Worm (Caenorhabditis elegans) whole organism, young adult: ENCODE results near the gene vha-14.

Experiments used
- D2030.7 ChIP-seq: fragments of 200-800 bp; sonication (Bioruptor generic); IDR thresholded peaks from 2 replicates; pipeline ENCODE4 v1.3.6; 2022; ENCODE audit warnings: missing genetic modification reagents, missing genetic modification characterization, missing compliant biosample characterization
- F10E7.11 ChIP-seq: sonication (generic microtip); optimal IDR thresholded peaks from 2 replicates; lab custom pipeline; 2017; ENCODE audit warnings: mild to moderate bottlenecking, missing genetic modification characterization, moderate library complexity, missing compliant biosample characterization
- F23B12.7 ChIP-seq: sonication (generic microtip); optimal IDR thresholded peaks from 2 replicates; lab custom pipeline; 2017; ENCODE audit warnings: missing genetic modification characterization, mild to moderate bottlenecking, missing compliant biosample characterization, antibody characterized with exemption, moderate library complexity; ENCODE audit not compliant: insufficient read depth
- F37B4.10 ChIP-seq: fragments of 200-800 bp; sonication (Bioruptor generic); IDR thresholded peaks from 2 replicates; pipeline ENCODE4 v1.3.6; 2022; ENCODE audit warnings: missing genetic modification characterization, missing compliant biosample characterization
- F49E8.2 ChIP-seq: sonication (generic microtip); optimal IDR thresholded peaks from 3 replicates; lab custom pipeline; 2017; ENCODE audit warnings: missing genetic modification characterization, mild to moderate bottlenecking, missing compliant biosample characterization, antibody characterized with exemption, moderate library complexity; ENCODE audit not compliant: insufficient read depth
- F52B5.7 ChIP-seq: sonication (generic microtip); optimal IDR thresholded peaks from 2 replicates; lab custom pipeline; 2016; ENCODE audit warnings: mild to moderate bottlenecking, missing genetic modification characterization, missing compliant biosample characterization
- T26A5.8 ChIP-seq: sonication (generic microtip); optimal IDR thresholded peaks from 2 replicates; lab custom pipeline; 2016; ENCODE audit warnings: missing genetic modification characterization, missing compliant biosample characterization
- Y53F4B.3 ChIP-seq: fragments of 200-800 bp; sonication (Bioruptor generic); IDR thresholded peaks from 2 replicates; pipeline ENCODE4 v1.3.6; 2022; ENCODE audit warnings: missing genetic modification reagents, missing genetic modification characterization, missing compliant biosample characterization
- Y53G8AR.9 ChIP-seq: fragments of 200-800 bp; sonication (Bioruptor generic); conservative IDR thresholded peaks from 2 replicates; pipeline ENCODE4 v1.3.6; 2022; ENCODE audit warnings: missing genetic modification reagents, missing genetic modification characterization, missing compliant biosample characterization
- Y67H2A.10 ChIP-seq: fragments of 200-800 bp; sonication (Bioruptor generic); conservative IDR thresholded peaks from 2 replicates; pipeline ENCODE4 v1.3.6; 2022; ENCODE audit warnings: missing genetic modification reagents, missing genetic modification characterization, missing compliant biosample characterization
- Y95B8A.8 ChIP-seq: fragments of 200-800 bp; sonication (Bioruptor generic); IDR thresholded peaks from 2 replicates; pipeline ENCODE4 v1.3.6; 2022; ENCODE audit warnings: missing genetic modification reagents, missing genetic modification characterization, missing compliant biosample characterization
- akir-1 ChIP-seq: fragments of 200-800 bp; sonication (Bioruptor generic); optimal IDR thresholded peaks from 2 replicates; lab custom pipeline; 2018; ENCODE audit warnings: mild to moderate bottlenecking, missing genetic modification characterization, moderate library complexity, missing compliant biosample characterization
- aptf-2 ChIP-seq: fragments of 200-800 bp; sonication (Bioruptor generic); conservative IDR thresholded peaks from 2 replicates; pipeline ENCODE4 v1.3.6; 2022; ENCODE audit warnings: missing genetic modification reagents, missing genetic modification characterization, missing compliant biosample characterization
- aptf-3 ChIP-seq: fragments of 200-800 bp; sonication (Bioruptor generic); IDR thresholded peaks from 2 replicates; pipeline ENCODE4 v1.3.6; 2022; ENCODE audit warnings: missing genetic modification characterization, missing compliant biosample characterization
- cebp-2 ChIP-seq: fragments of 200-800 bp; sonication (Bioruptor generic); IDR thresholded peaks from 2 replicates; pipeline ENCODE4 v1.3.6; 2022; ENCODE audit warnings: missing genetic modification characterization, missing compliant biosample characterization
- ceh-100 ChIP-seq: fragments of 200-800 bp; sonication (Bioruptor generic); IDR thresholded peaks from 2 replicates; pipeline ENCODE4 v1.3.6; 2022; ENCODE audit warnings: missing genetic modification reagents, missing genetic modification characterization, missing compliant biosample characterization
- ceh-91 ChIP-seq: fragments of 200-800 bp; sonication (Bioruptor generic); IDR thresholded peaks from 2 replicates; pipeline ENCODE4 v1.3.6; 2022; ENCODE audit warnings: missing genetic modification reagents, missing genetic modification characterization, missing compliant biosample characterization
- dox-1 ChIP-seq: fragments of 200-800 bp; sonication (Bioruptor generic); IDR thresholded peaks from 2 replicates; pipeline ENCODE4 v1.3.6; 2022; ENCODE audit warnings: missing genetic modification reagents, missing genetic modification characterization, missing compliant biosample characterization
- dpff-1 ChIP-seq: sonication (generic microtip); optimal IDR thresholded peaks from 2 replicates; lab custom pipeline; 2017; ENCODE audit warnings: mild to moderate bottlenecking, missing genetic modification characterization, missing compliant biosample characterization
- dpl-1 ChIP-seq: fragments of 150-350 bp; optimal IDR thresholded peaks from 2 replicates; lab custom pipeline; 2014; ENCODE audit warnings: missing biosample characterization, missing genetic modification reagents, missing genetic modification characterization
- egl-18 ChIP-seq: fragments of 200-800 bp; sonication (Bioruptor generic); IDR thresholded peaks from 2 replicates; pipeline ENCODE4 v1.3.6; 2022; ENCODE audit warnings: missing genetic modification reagents, missing genetic modification characterization, missing compliant biosample characterization
- egrh-3 ChIP-seq: fragments of 200-800 bp; sonication (Bioruptor generic); IDR thresholded peaks from 2 replicates; pipeline ENCODE4 v1.3.6; 2022; ENCODE audit warnings: missing genetic modification reagents, missing genetic modification characterization, missing compliant biosample characterization
- fkh-3 ChIP-seq: sonication (generic microtip); optimal IDR thresholded peaks from 2 replicates; lab custom pipeline; 2016; ENCODE audit warnings: mild to moderate bottlenecking, missing genetic modification characterization, missing compliant biosample characterization
- gei-17 ChIP-seq: fragments of 200-800 bp; sonication (Bioruptor generic); optimal IDR thresholded peaks from 2 replicates; lab custom pipeline; 2018; ENCODE audit warnings: mild to moderate bottlenecking, missing genetic modification characterization, missing compliant biosample characterization
- hmg-20 ChIP-seq: fragments of 200-800 bp; sonication (Bioruptor generic); IDR thresholded peaks from 2 replicates; pipeline ENCODE4 v1.3.6; 2022; ENCODE audit warnings: missing genetic modification reagents, missing genetic modification characterization, missing compliant biosample characterization
- hsf-1 ChIP-seq: fragments of 200-800 bp; sonication (Bioruptor generic); IDR thresholded peaks from 2 replicates; pipeline ENCODE4 v1.3.6; 2022; ENCODE audit warnings: missing genetic modification reagents, missing genetic modification characterization, missing compliant biosample characterization
- lin-54 ChIP-seq: fragments of 200-800 bp; sonication (Bioruptor generic); optimal IDR thresholded peaks from 2 replicates; lab custom pipeline; 2018; ENCODE audit warnings: mild to moderate bottlenecking, missing genetic modification characterization, missing compliant biosample characterization
- madf-3 ChIP-seq: fragments of 200-800 bp; sonication (Bioruptor generic); IDR thresholded peaks from 2 replicates; pipeline ENCODE4 v1.3.6; 2022; ENCODE audit warnings: missing genetic modification reagents, missing genetic modification characterization, missing compliant biosample characterization
- madf-6 ChIP-seq: fragments of 200-800 bp; sonication (Bioruptor generic); IDR thresholded peaks from 2 replicates; pipeline ENCODE4 v1.3.6; 2022; ENCODE audit warnings: missing genetic modification reagents, missing genetic modification characterization, missing compliant biosample characterization
- madf-8 ChIP-seq: fragments of 200-800 bp; sonication (Bioruptor generic); conservative IDR thresholded peaks from 2 replicates; pipeline ENCODE4 v1.3.6; 2022; ENCODE audit warnings: missing genetic modification reagents, missing genetic modification characterization, missing compliant biosample characterization
- mxl-1 ChIP-seq: sonication (generic microtip); optimal IDR thresholded peaks from 2 replicates; lab custom pipeline; 2016; ENCODE audit warnings: missing genetic modification characterization, missing compliant biosample characterization
- nfya-1 ChIP-seq: sonication (generic microtip); optimal IDR thresholded peaks from 2 replicates; lab custom pipeline; 2017; ENCODE audit warnings: antibody characterized with exemption, missing compliant biosample characterization, missing genetic modification characterization, borderline replicate concordance; ENCODE audit not compliant: insufficient read depth
- nfya-2 ChIP-seq: fragments of 200-800 bp; sonication (Bioruptor generic); IDR thresholded peaks from 2 replicates; pipeline ENCODE4 v1.3.6; 2022; ENCODE audit warnings: missing genetic modification reagents, missing genetic modification characterization, missing compliant biosample characterization
- nhr-80 ChIP-seq: sonication (generic microtip); optimal IDR thresholded peaks from 2 replicates; lab custom pipeline; 2016; ENCODE audit warnings: missing genetic modification characterization, missing compliant biosample characterization
- nhr-90 ChIP-seq: sonication (generic microtip); optimal IDR thresholded peaks from 2 replicates; lab custom pipeline; 2016; ENCODE audit warnings: missing genotype, mild to moderate bottlenecking, missing genetic modification characterization, missing compliant biosample characterization
- rec-8 ChIP-seq, 2 experiments: sonication (generic microtip); optimal IDR thresholded peaks; 2 replicates each; lab custom pipeline; 2016; ENCODE audit warnings: mild to moderate bottlenecking in 2 of 2, missing genetic modification characterization in 2 of 2, missing genetic modification reagents in 2 of 2, missing genotype in 2 of 2, missing biosample characterization in 1 of 2, missing compliant biosample characterization in 1 of 2, moderate library complexity in 1 of 2
- repo-1 ChIP-seq: sonication (generic microtip); optimal IDR thresholded peaks from 2 replicates; lab custom pipeline; 2017; ENCODE audit warnings: mild to moderate bottlenecking, missing genetic modification characterization, missing compliant biosample characterization
- sdz-38 ChIP-seq: sonication (generic microtip); optimal IDR thresholded peaks from 2 replicates; lab custom pipeline; 2016; ENCODE audit warnings: missing genotype, missing genetic modification characterization, missing compliant biosample characterization
- sea-2 ChIP-seq: fragments of 200-800 bp; sonication (Bioruptor generic); IDR thresholded peaks from 2 replicates; pipeline ENCODE4 v1.3.6; 2022; ENCODE audit warnings: missing genetic modification characterization, missing compliant biosample characterization
- snpc-4 ChIP-seq, 5 experiments: fragments of 150-350 bp in 1 of 5; sonication (generic microtip) in 4 of 5; optimal IDR thresholded peaks; 2 replicates each; lab custom pipeline; 2014 to 2018; ENCODE audit warnings: missing genetic modification characterization in 5 of 5, missing biosample characterization in 3 of 5, antibody characterized with exemption in 2 of 5, mild to moderate bottlenecking in 2 of 5, missing compliant biosample characterization in 2 of 5, missing genotype in 2 of 5, moderate library complexity in 2 of 5, missing genetic modification reagents in 1 of 5
- tbx-9 ChIP-seq: sonication (generic microtip); optimal IDR thresholded peaks from 2 replicates; lab custom pipeline; 2016; ENCODE audit warnings: borderline replicate concordance, missing genetic modification characterization, inconsistent platforms, missing compliant biosample characterization
- unc-130 ChIP-seq: sonication (generic microtip); optimal IDR thresholded peaks from 2 replicates; lab custom pipeline; 2016; ENCODE audit warnings: missing genetic modification reagents, missing genetic modification characterization, missing compliant biosample characterization
- xnd-1 ChIP-seq: sonication (generic microtip); optimal IDR thresholded peaks from 2 replicates; lab custom pipeline; 2016; ENCODE audit warnings: missing genotype, missing genetic modification reagents, missing genetic modification characterization, missing compliant biosample characterization
- zim-3 ChIP-seq: sonication (generic microtip); optimal IDR thresholded peaks from 2 replicates; lab custom pipeline; 2017; ENCODE audit warnings: mild to moderate bottlenecking, missing genetic modification characterization, moderate library complexity, missing compliant biosample characterization
- ztf-22 ChIP-seq: fragments of 200-800 bp; sonication (Bioruptor generic); optimal IDR thresholded peaks from 2 replicates; lab custom pipeline; 2018; ENCODE audit warnings: mild to moderate bottlenecking, missing genetic modification characterization, moderate library complexity, missing compliant biosample characterization
- ztf-26 ChIP-seq: sonication (generic microtip); optimal IDR thresholded peaks from 2 replicates; lab custom pipeline; 2017; ENCODE audit warnings: missing genetic modification characterization, missing compliant biosample characterization
- ztf-28 ChIP-seq: fragments of 200-800 bp; sonication (Bioruptor generic); IDR thresholded peaks from 2 replicates; pipeline ENCODE4 v1.3.6; 2022; ENCODE audit warnings: missing genetic modification reagents, missing genetic modification characterization, missing compliant biosample characterization

vha-14 gene

ce11 chrIII:9521410-9522090 lies 13.7 kb downstream of the vha-14 start, which contains the start of the genes clu-1 and prp-40 (continued):
- TF ChIP-seq mxl-1 (tag; lab: Kevin White, UChicago) (no peak), Y95B8A.8 (GFP tag; lab: Robert Waterston, UW) (no peak), D2030.7 (GFP tag; lab: Robert Waterston, UW) (peak; percentile 79), rec-8 (tag; optimal IDR thresholded peaks at IDR 0.05; lab: Kevin White, UChicago) (no peak), Y53G8AR.9 (GFP tag; lab: Robert Waterston, UW) (peak; percentile 80; the same call in 1 of the 2 replicates), xnd-1 (tag; lab: Kevin White, UChicago) (peak; percentile 24), dox-1 (GFP tag; lab: Robert Waterston, UW) (peak; percentile 94), egl-18 (no peak), ztf-26 (tag; lab: Kevin White, UChicago) (peak; percentile 40), cebp-2 (no peak), repo-1 (tag; lab: Kevin White, UChicago) (peak; percentile 44), snpc-4 (GFP tag; optimal IDR thresholded peaks at IDR 0.05; lab: Kevin White, UChicago) (no peak), snpc-4 (tag; optimal IDR thresholded peaks at IDR 0.05; lab: Kevin White, UChicago) (peak; percentile 64 to 77 (median 70)), madf-8 (GFP tag; lab: Robert Waterston, UW) (peak; percentile 45), aptf-3 (GFP tag; lab: Robert Waterston, UW) (no peak), F23B12.7 (peak; percentile 90), ztf-28 (GFP tag; lab: Robert Waterston, UW) (no peak), fkh-3 (tag; lab: Kevin White, UChicago) (no peak), dpl-1 (GFP tag; lab: Kevin White, UChicago) (peak; percentile 39), sdz-38 (tag; lab: Kevin White, UChicago) (no peak), ceh-91 (GFP tag; lab: Robert Waterston, UW) (peak; percentile 67), akir-1 (GFP tag; lab: Kevin White, UChicago) (no peak), ztf-22 (GFP tag; lab: Kevin White, UChicago) (no peak), lin-54 (GFP tag; lab: Kevin White, UChicago) (peak; percentile 78), hsf-1 (GFP tag; lab: Robert Waterston, UW) (peak; percentile 35; the same call in 1 of the 2 replicates), zim-3 (tag; lab: Kevin White, UChicago) (no peak), ceh-100 (GFP tag; lab: Robert Waterston, UW) (peak; percentile 77), hmg-20 (GFP tag; lab: Robert Waterston, UW) (peak; percentile 64; the same call in 1 of the 2 replicates), unc-130 (GFP tag; lab: Kevin White, UChicago) (peak; percentile 39), nhr-80 (tag; lab: Kevin White, UChicago) (peak; percentile 76), nfya-2 (GFP tag; lab: Robert Waterston, UW) (no peak), F10E7.11 (no peak), T26A5.8 (tag; lab: Kevin White, UChicago) (no peak), F52B5.7 (no peak), egrh-3 (GFP tag; lab: Robert Waterston, UW) (no peak), madf-6 (GFP tag; lab: Robert Waterston, UW) (peak; percentile 79), madf-3 (GFP tag; lab: Robert Waterston, UW) (no peak), aptf-2 (no peak), nfya-1 (tag; lab: Kevin White, UChicago) (no peak), F37B4.10 (GFP tag; lab: Robert Waterston, UW) (no peak), Y67H2A.10 (GFP tag; lab: Robert Waterston, UW) (no peak), dpff-1 (tag; lab: Kevin White, UChicago) (no peak), F49E8.2 (peak; percentile 32), gei-17 (GFP tag; lab: Kevin White, UChicago) (peak; percentile 37), nhr-90 (tag; lab: Kevin White, UChicago) (no peak), tbx-9 (no peak), sea-2 (no peak), Y53F4B.3 (GFP tag; lab: Robert Waterston, UW) (no peak)
